Fruit fly (Drosophila melanogaster) whole organism, embryonic: ENCODE results near the gene kek4.

Source experiments
- CG10267 ChIP-seq: fragments of 200-800 bp; sonication (Bioruptor generic); optimal IDR thresholded peaks from 2 replicates; lab custom pipeline; 2018; ENCODE audit warnings: missing biosample characterization, mild to moderate bottlenecking, missing genetic modification characterization, moderate library complexity
- CG13775 ChIP-seq: fragments of 200-800 bp; sonication (Bioruptor generic); optimal IDR thresholded peaks from 3 replicates; lab custom pipeline; 2017; ENCODE audit warnings: missing biosample characterization, mild to moderate bottlenecking, missing genetic modification characterization
- CG15269 ChIP-seq: fragments of 200-800 bp; sonication (Bioruptor generic); optimal IDR thresholded peaks from 2 replicates; lab custom pipeline; 2018; ENCODE audit warnings: missing biosample characterization, mild to moderate bottlenecking, missing genetic modification characterization, moderate library complexity
- CG16813 ChIP-seq: fragments of 200-800 bp; sonication (Bioruptor generic); IDR thresholded peaks from 3 replicates; pipeline ENCODE4 v1.3.6; 2022; ENCODE audit warnings: missing biosample characterization, missing genetic modification characterization; ENCODE audit not compliant: partially characterized antibody
- CG17328 ChIP-seq: fragments of 200-800 bp; sonication (Bioruptor generic); IDR thresholded peaks from 2 replicates; pipeline ENCODE4 v1.3.6; 2022; ENCODE audit warnings: missing biosample characterization, missing genetic modification characterization
- CG17385 ChIP-seq: fragments of 200-800 bp; sonication (Bioruptor generic); optimal IDR thresholded peaks from 3 replicates; lab custom pipeline; 2018; ENCODE audit warnings: missing biosample characterization, mild to moderate bottlenecking, missing genetic modification characterization
- CG17912 ChIP-seq: fragments of 200-800 bp; sonication (Bioruptor generic); optimal IDR thresholded peaks from 2 replicates; lab custom pipeline; 2018; ENCODE audit warnings: missing biosample characterization, mild to moderate bottlenecking, missing genetic modification characterization
- CG2199 ChIP-seq: fragments of 200-800 bp; sonication (Bioruptor generic); IDR thresholded peaks from 3 replicates; pipeline ENCODE4 v1.3.6; 2022; ENCODE audit warnings: missing biosample characterization, missing genetic modification characterization
- CG30431 ChIP-seq: fragments of 200-800 bp; sonication (Bioruptor generic); optimal IDR thresholded peaks from 2 replicates; lab custom pipeline; 2017; ENCODE audit warnings: missing biosample characterization, missing genetic modification characterization
- CG3726 ChIP-seq: fragments of 200-800 bp; sonication (Bioruptor generic); IDR thresholded peaks from 3 replicates; pipeline ENCODE4, ENCODE4 v1.3.6; 2022; ENCODE audit warnings: missing biosample characterization, missing genetic modification characterization
- CG3838 ChIP-seq: fragments of 200-800 bp; sonication (Bioruptor generic); optimal IDR thresholded peaks from 3 replicates; lab custom pipeline; 2016; ENCODE audit warnings: missing biosample characterization, missing genetic modification characterization
- CG4404 ChIP-seq: fragments of 200-800 bp; sonication (Bioruptor generic); IDR thresholded peaks from 2 replicates; pipeline ENCODE4 v1.3.6; 2022; ENCODE audit warnings: missing biosample characterization, missing genetic modification characterization
- CG6175 ChIP-seq: fragments of 200-800 bp; sonication (Bioruptor generic); IDR thresholded peaks from 3 replicates; pipeline ENCODE4 v1.3.6; 2022; ENCODE audit warnings: missing biosample characterization, missing genetic modification characterization
- CG7745 ChIP-seq: fragments of 200-800 bp; sonication (Bioruptor generic); optimal IDR thresholded peaks from 2 replicates; lab custom pipeline; 2018; ENCODE audit warnings: missing biosample characterization, mild to moderate bottlenecking, missing genetic modification characterization, moderate library complexity
- CG7928 ChIP-seq: fragments of 200-800 bp; sonication (Bioruptor generic); optimal IDR thresholded peaks from 2 replicates; lab custom pipeline; 2017; ENCODE audit warnings: missing biosample characterization, mild to moderate bottlenecking, missing genetic modification characterization
- CG7963 ChIP-seq: fragments of 200-800 bp; sonication (Bioruptor generic); IDR thresholded peaks from 3 replicates; pipeline ENCODE4 v1.3.6; 2022; ENCODE audit warnings: missing biosample characterization, missing genetic modification characterization; ENCODE audit not compliant: partially characterized antibody
- CG8359 ChIP-seq: fragments of 200-800 bp; sonication (Bioruptor generic); optimal IDR thresholded peaks from 2 replicates; lab custom pipeline; 2017; ENCODE audit warnings: missing biosample characterization, mild to moderate bottlenecking, missing genetic modification characterization, borderline replicate concordance
- CG8765 ChIP-seq: fragments of 200-800 bp; sonication (Bioruptor generic); IDR thresholded peaks from 2 replicates; pipeline ENCODE4 v1.3.6; 2022; ENCODE audit warnings: missing biosample characterization, missing genetic modification characterization
- CG8924 ChIP-seq: fragments of 200-800 bp; optimal IDR thresholded peaks from 3 replicates; lab custom pipeline; 2019; ENCODE audit warnings: missing biosample characterization, mild to moderate bottlenecking, missing genetic modification characterization, moderate library complexity
- Dfd ChIP-seq, 2 experiments: fragments of >200 bp; optimal IDR thresholded peaks; 2 replicates each; lab custom pipeline; 2017; ENCODE audit warnings: missing biosample characterization in 2 of 2, missing genetic modification characterization in 2 of 2
- Dip3 ChIP-seq: fragments of 200-800 bp; sonication (Bioruptor generic); optimal IDR thresholded peaks from 3 replicates; lab custom pipeline; 2016; ENCODE audit warnings: missing biosample characterization, missing genetic modification characterization
- Hr78 ChIP-seq, 2 experiments: fragments of 200-800 bp in 1 of 2; fragments of >200 bp in 1 of 2; sonication (Bioruptor generic) in 1 of 2; optimal IDR thresholded peaks; 2 replicates each; lab custom pipeline; 2017 to 2019; ENCODE audit warnings: missing biosample characterization in 2 of 2, missing genetic modification characterization in 2 of 2, mild to moderate bottlenecking in 1 of 2, moderate library complexity in 1 of 2
- MBD-R2 ChIP-seq: fragments of 200-800 bp; sonication (Bioruptor generic); IDR thresholded peaks from 2 replicates; pipeline ENCODE4 v1.3.6; 2022; ENCODE audit warnings: missing biosample characterization, missing genetic modification characterization
- MTF-1 ChIP-seq: fragments of 200-800 bp; sonication (Bioruptor generic); optimal IDR thresholded peaks from 2 replicates; lab custom pipeline; 2018; ENCODE audit warnings: missing biosample characterization, mild to moderate bottlenecking, missing genetic modification characterization, borderline replicate concordance
- Med ChIP-seq: fragments of 200-800 bp; sonication (Bioruptor generic); peaks from one replicate; lab custom pipeline; 2016; ENCODE audit warnings: missing biosample characterization, missing genetic modification characterization, mild to moderate bottlenecking, inconsistent platforms, moderate library complexity
- Meics ChIP-seq: fragments of 200-800 bp; sonication (Bioruptor generic); optimal IDR thresholded peaks from 2 replicates; lab custom pipeline; 2017; ENCODE audit warnings: missing biosample characterization, mild to moderate bottlenecking, missing genetic modification characterization
- Neu2 ChIP-seq: fragments of 200-800 bp; sonication (Bioruptor generic); optimal IDR thresholded peaks from 3 replicates; lab custom pipeline; 2016; ENCODE audit warnings: missing biosample characterization, missing genetic modification characterization, borderline replicate concordance
- Nf-YB ChIP-seq: fragments of 200-800 bp; sonication (Bioruptor generic); optimal IDR thresholded peaks from 3 replicates; lab custom pipeline; 2019; ENCODE audit warnings: missing biosample characterization, mild to moderate bottlenecking, missing genetic modification characterization, moderate library complexity
- Spps ChIP-seq: fragments of 200-800 bp; sonication (Bioruptor generic); optimal IDR thresholded peaks from 2 replicates; lab custom pipeline; 2018; ENCODE audit warnings: missing biosample characterization, mild to moderate bottlenecking, missing genetic modification characterization
- disco-r ChIP-seq: fragments of 200-800 bp; sonication (Bioruptor generic); optimal IDR thresholded peaks from 2 replicates; lab custom pipeline; 2016; ENCODE audit warnings: missing biosample characterization, missing genetic modification characterization
- gem ChIP-seq: fragments of 200-800 bp; sonication (Bioruptor generic); optimal IDR thresholded peaks from 2 replicates; lab custom pipeline; 2019; ENCODE audit warnings: missing biosample characterization, mild to moderate bottlenecking, missing genetic modification characterization, moderate library complexity
- gsb-n ChIP-seq: fragments of 200-800 bp; sonication (Bioruptor generic); optimal IDR thresholded peaks from 3 replicates; lab custom pipeline; 2018; ENCODE audit warnings: missing biosample characterization, mild to moderate bottlenecking, missing genetic modification characterization
- ham ChIP-seq: fragments of 200-800 bp; sonication (Bioruptor generic); IDR thresholded peaks from 2 replicates; pipeline ENCODE4 v1.3.6; 2022; ENCODE audit warnings: missing biosample characterization, missing genetic modification characterization
- inv ChIP-seq: fragments of 200-800 bp; sonication (Bioruptor generic); IDR thresholded peaks from 2 replicates; pipeline ENCODE4 v1.3.6; 2022; ENCODE audit warnings: missing biosample characterization, missing genetic modification characterization; ENCODE audit not compliant: partially characterized antibody
- pros ChIP-seq: fragments of 200-800 bp; sonication (Bioruptor generic); optimal IDR thresholded peaks from 3 replicates; lab custom pipeline; 2019; ENCODE audit warnings: missing biosample characterization, mild to moderate bottlenecking, missing genetic modification characterization, moderate library complexity
- salm ChIP-seq: fragments of 200-800 bp; sonication (Bioruptor generic); optimal IDR thresholded peaks from 2 replicates; lab custom pipeline; 2018; ENCODE audit warnings: missing biosample characterization, mild to moderate bottlenecking, missing genetic modification characterization
- sens ChIP-seq: fragments of 200-800 bp; sonication (Bioruptor generic); peaks from one replicate; lab custom pipeline; 2016; ENCODE audit warnings: missing biosample characterization, missing genetic modification characterization
- sisA ChIP-seq: fragments of 200-800 bp; sonication (Bioruptor generic); IDR thresholded peaks from 2 replicates; pipeline ENCODE4 v1.3.6; 2022; ENCODE audit warnings: missing biosample characterization, missing genetic modification characterization
- slp2 ChIP-seq: fragments of 200-800 bp; sonication (Bioruptor generic); optimal IDR thresholded peaks from 2 replicates; lab custom pipeline; 2016; ENCODE audit warnings: missing biosample characterization, missing genetic modification characterization
- tin ChIP-seq: fragments of 200-800 bp; sonication (Bioruptor generic); optimal IDR thresholded peaks from 3 replicates; lab custom pipeline; 2016; ENCODE audit warnings: missing biosample characterization, missing genetic modification characterization
- zen ChIP-seq: fragments of 200-800 bp; sonication (Bioruptor generic); optimal IDR thresholded peaks from 3 replicates; lab custom pipeline; 2018; ENCODE audit warnings: missing biosample characterization, mild to moderate bottlenecking, missing genetic modification characterization, moderate library complexity

The kek4 gene

DNA sequence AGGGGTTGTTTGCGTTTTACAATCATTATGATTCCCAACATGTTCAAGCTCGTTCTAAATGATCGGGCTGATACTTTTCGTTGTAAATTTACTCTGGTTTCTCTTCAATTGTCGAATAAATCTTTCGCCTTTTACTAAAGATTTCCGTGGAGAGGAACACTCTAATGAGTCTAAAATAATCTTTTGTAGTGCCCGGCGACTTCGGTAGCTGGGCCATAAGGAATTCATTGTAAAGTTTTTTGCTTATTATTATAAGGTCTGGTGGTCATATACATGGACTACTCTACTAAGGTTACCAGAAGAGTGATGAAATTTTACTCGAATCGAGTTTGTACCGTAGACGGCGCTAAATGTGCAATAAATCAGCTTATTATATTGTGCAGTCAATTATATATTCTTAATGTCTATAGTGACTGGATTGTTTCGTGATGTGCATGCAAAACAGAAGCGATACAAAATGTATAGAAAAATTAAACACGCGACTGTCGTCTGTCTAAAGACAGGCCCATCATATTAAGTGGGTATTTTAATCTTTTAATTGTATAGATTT is 29.7 kb upstream of the kek4 start:
- peak; percentile 95 for TF ChIP-seq pros (GFP tag; lab: Kevin White, UChicago)
- no peak for TF ChIP-seq inv (GFP tag; lab: Robert Waterston, UW)
- peak; percentile 81 for TF ChIP-seq sens (GFP tag; lab: Kevin White, UChicago)
- TF ChIP-seq zen (tag; lab: Kevin White, UChicago), result peak; percentile 10
- no peak for TF ChIP-seq CG16813 (GFP tag; lab: Robert Waterston, UW)
- peak; percentile 69; the same call in 1 of the 3 replicates for TF ChIP-seq CG2199
- TF ChIP-seq CG30431 (GFP tag; lab: Kevin White, UChicago), result no peak
- 0 out of 2 replicates have a peak, but pooled peaks have one; percentile 14 for TF ChIP-seq CG17328
- TF ChIP-seq Med (GFP tag; lab: Kevin White, UChicago), result peak; percentile 60

DNA sequence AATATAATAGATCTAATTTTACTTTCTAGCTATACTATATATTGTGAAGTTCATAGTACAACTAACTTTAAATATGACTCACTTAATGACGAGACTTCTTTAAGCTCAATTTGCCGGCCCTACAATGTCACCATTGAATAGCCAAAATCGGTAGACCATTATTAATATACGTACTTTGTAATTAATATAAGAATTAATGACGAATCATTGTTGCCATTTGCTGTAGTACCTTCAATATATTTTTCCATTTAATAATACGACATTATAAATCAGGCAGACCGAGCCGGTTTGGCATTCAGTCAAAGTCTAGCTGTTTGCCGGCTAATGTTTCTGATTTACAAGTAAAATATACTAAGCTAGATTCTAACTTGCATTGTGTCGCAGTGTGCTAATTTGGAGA is 24.5 kb upstream of the kek4 start, which contains the start of gene Jhbp13:
Jhbp13 (plus strand) TSS at position 301 of the 400 bp plus-strand sequence.
- TF ChIP-seq Spps (tag; lab: Kevin White, UChicago), result no peak
- TF ChIP-seq CG4404, result no peak
- no peak for TF ChIP-seq salm
- no peak for TF ChIP-seq Nf-YB (GFP tag; lab: Kevin White, UChicago)
- TF ChIP-seq gem (tag; lab: Kevin White, UChicago), result no peak
- no peak for TF ChIP-seq CG17385 (GFP tag; lab: Kevin White, UChicago)
- no peak for TF ChIP-seq CG15269 (tag; lab: Kevin White, UChicago)
- TF ChIP-seq gsb-n, result no peak
- no peak for TF ChIP-seq CG10267 (tag; lab: Kevin White, UChicago)
- TF ChIP-seq CG7745 (tag; lab: Kevin White, UChicago), result no peak
- no peak for TF ChIP-seq sisA (GFP tag; lab: Robert Waterston, UW)
- TF ChIP-seq disco-r (GFP tag; lab: Kevin White, UChicago), result no peak
- no peak for TF ChIP-seq CG8924
- TF ChIP-seq CG13775, result no peak
- TF ChIP-seq CG7928 (GFP tag; lab: Kevin White, UChicago), result no peak
- TF ChIP-seq, all 482 proteins: peak for 0

DNA sequence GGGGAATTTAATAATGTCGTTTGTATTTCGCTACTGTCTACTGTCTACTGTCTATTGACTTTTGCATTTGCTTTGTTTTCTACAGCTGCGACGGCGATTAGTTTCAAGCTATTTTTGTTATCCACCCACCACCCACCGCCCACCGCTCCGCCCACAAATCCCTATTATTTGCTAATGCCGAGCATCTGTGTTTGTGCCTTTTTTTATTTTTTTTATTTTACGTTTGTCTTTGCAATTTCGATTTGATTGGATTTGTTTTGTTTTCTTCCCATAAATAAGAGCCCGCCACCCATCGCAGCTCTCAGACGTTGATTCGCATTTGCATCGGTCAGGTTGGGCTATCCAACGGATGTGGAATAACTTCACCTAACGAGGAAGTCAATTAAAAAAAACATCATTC is 21.0 kb upstream of the kek4 start, which contains the start of gene Jhbp14:
Jhbp14 (plus strand) TSS at position 301 of the 400 bp plus-strand sequence.
- no peak for TF ChIP-seq Dip3
- TF ChIP-seq CG8359 (GFP tag; lab: Kevin White, UChicago), result no peak
- TF ChIP-seq CG3726, result no peak
- no peak for TF ChIP-seq tin (GFP tag; lab: Kevin White, UChicago)
- TF ChIP-seq Dfd (GFP tag; optimal IDR thresholded peaks at IDR 0.05; lab: Kevin White, UChicago), result no peak
- no peak for TF ChIP-seq CG8765 (GFP tag; lab: Robert Waterston, UW)
- TF ChIP-seq CG6175 (GFP tag; lab: Robert Waterston, UW), result no peak
- TF ChIP-seq CG17912 (GFP tag; lab: Kevin White, UChicago), result no peak
- TF ChIP-seq Meics (GFP tag; lab: Kevin White, UChicago), result no peak
- no peak for TF ChIP-seq ham (GFP tag; lab: Robert Waterston, UW)
- no peak for TF ChIP-seq CG3838 (GFP tag; lab: Kevin White, UChicago)
- TF ChIP-seq Neu2, result no peak
- no peak for TF ChIP-seq MBD-R2 (GFP tag; lab: Robert Waterston, UW)
- no peak for TF ChIP-seq slp2
- TF ChIP-seq Hr78 (GFP tag; optimal IDR thresholded peaks at IDR 0.05; lab: Kevin White, UChicago), result no peak
- no peak for TF ChIP-seq MTF-1 (GFP tag; lab: Kevin White, UChicago)
- TF ChIP-seq CG7963 (GFP tag; lab: Robert Waterston, UW), result no peak
- TF ChIP-seq, all 482 proteins: peak for 0
